Fruit fly (Drosophila melanogaster) whole organism, embryonic: ENCODE results near the gene CG43401.

Source experiments
- C15 ChIP-seq: fragments of 200-800 bp; sonication (Bioruptor generic); IDR thresholded peaks from 3 replicates; pipeline ENCODE4 v1.3.6; 2022; ENCODE audit warnings: missing biosample characterization, missing genetic modification characterization
- CG11247 ChIP-seq: fragments of 200-800 bp; sonication (Bioruptor generic); IDR thresholded peaks from 2 replicates; pipeline ENCODE4 v1.3.6; 2022; ENCODE audit warnings: missing biosample characterization, missing genetic modification characterization
- CG11398 ChIP-seq: fragments of 200-800 bp; sonication (Bioruptor generic); optimal IDR thresholded peaks from 2 replicates; lab custom pipeline; 2016; ENCODE audit warnings: missing biosample characterization, missing genetic modification characterization
- CG11504 ChIP-seq: fragments of 200-800 bp; sonication (Bioruptor generic); optimal IDR thresholded peaks from 3 replicates; lab custom pipeline; 2019; ENCODE audit warnings: missing biosample characterization, mild to moderate bottlenecking, missing genetic modification characterization, moderate library complexity
- CG11695 ChIP-seq: fragments of 200-800 bp; sonication (Bioruptor generic); IDR thresholded peaks from 3 replicates; pipeline ENCODE4 v1.3.6; 2022; ENCODE audit warnings: missing biosample characterization, missing genetic modification characterization
- CG13624 ChIP-seq: fragments of 200-800 bp; sonication (Bioruptor generic); optimal IDR thresholded peaks from 2 replicates; lab custom pipeline; 2016; ENCODE audit warnings: missing biosample characterization, missing genetic modification characterization
- CG14667 ChIP-seq: fragments of 200-800 bp; sonication (Bioruptor generic); IDR thresholded peaks from 2 replicates; pipeline ENCODE4 v1.3.6; 2022; ENCODE audit warnings: missing biosample characterization, missing genetic modification characterization
- CG15011 ChIP-seq: fragments of 200-800 bp; sonication (Bioruptor generic); optimal IDR thresholded peaks from 3 replicates; lab custom pipeline; 2018; ENCODE audit warnings: missing biosample characterization, mild to moderate bottlenecking, missing genetic modification characterization
- CG1529 ChIP-seq: fragments of 200-800 bp; sonication (Bioruptor generic); optimal IDR thresholded peaks from 3 replicates; lab custom pipeline; 2018; ENCODE audit warnings: missing biosample characterization, missing genetic modification characterization
- CG15696 ChIP-seq: fragments of 200-800 bp; sonication (Bioruptor generic); optimal IDR thresholded peaks from 2 replicates; lab custom pipeline; 2019; ENCODE audit warnings: missing biosample characterization, mild to moderate bottlenecking, missing genetic modification characterization, moderate library complexity
- CG17328 ChIP-seq: fragments of 200-800 bp; sonication (Bioruptor generic); IDR thresholded peaks from 2 replicates; pipeline ENCODE4 v1.3.6; 2022; ENCODE audit warnings: missing biosample characterization, missing genetic modification characterization
- CG18476 ChIP-seq: fragments of 200-800 bp; sonication (Bioruptor generic); optimal IDR thresholded peaks from 2 replicates; lab custom pipeline; 2016; ENCODE audit warnings: missing biosample characterization, mild to moderate bottlenecking, missing genetic modification characterization
- CG31388 ChIP-seq: fragments of 200-800 bp; sonication (Bioruptor generic); optimal IDR thresholded peaks from 2 replicates; lab custom pipeline; 2016; ENCODE audit warnings: missing biosample characterization, missing genetic modification characterization
- CG7786 ChIP-seq: fragments of 200-800 bp; sonication (Bioruptor generic); optimal IDR thresholded peaks from 2 replicates; lab custom pipeline; 2016; ENCODE audit warnings: missing biosample characterization, missing genetic modification characterization
- CG7928 ChIP-seq: fragments of 200-800 bp; sonication (Bioruptor generic); optimal IDR thresholded peaks from 2 replicates; lab custom pipeline; 2017; ENCODE audit warnings: missing biosample characterization, mild to moderate bottlenecking, missing genetic modification characterization
- CG8089 ChIP-seq: fragments of 200-800 bp; sonication (Bioruptor generic); optimal IDR thresholded peaks from 3 replicates; lab custom pipeline; 2016; ENCODE audit warnings: missing biosample characterization, missing genetic modification characterization
- CG8388 ChIP-seq: fragments of 200-800 bp; sonication (Bioruptor generic); optimal IDR thresholded peaks from 2 replicates; lab custom pipeline; 2019; ENCODE audit warnings: missing biosample characterization, mild to moderate bottlenecking, missing genetic modification characterization, moderate library complexity
- CG9727 ChIP-seq: fragments of 200-800 bp; sonication (Bioruptor generic); optimal IDR thresholded peaks from 3 replicates; lab custom pipeline; 2017; ENCODE audit warnings: missing biosample characterization, mild to moderate bottlenecking, missing genetic modification characterization
- CG9817 ChIP-seq: fragments of 200-800 bp; sonication (Bioruptor generic); optimal IDR thresholded peaks from 2 replicates; lab custom pipeline; 2018; ENCODE audit warnings: missing biosample characterization, mild to moderate bottlenecking, missing genetic modification characterization, moderate library complexity
- CG9876 ChIP-seq: fragments of 200-800 bp; sonication (Bioruptor generic); optimal IDR thresholded peaks from 2 replicates; lab custom pipeline; 2016; ENCODE audit warnings: missing biosample characterization, missing genetic modification characterization
- D19A ChIP-seq: fragments of 200-800 bp; optimal IDR thresholded peaks from 3 replicates; lab custom pipeline; 2019; ENCODE audit warnings: missing biosample characterization, mild to moderate bottlenecking, missing genetic modification characterization, moderate library complexity
- Dip3 ChIP-seq: fragments of 200-800 bp; sonication (Bioruptor generic); optimal IDR thresholded peaks from 3 replicates; lab custom pipeline; 2016; ENCODE audit warnings: missing biosample characterization, missing genetic modification characterization
- E2f1 ChIP-seq: fragments of 200-800 bp; sonication (Bioruptor generic); IDR thresholded peaks from 2 replicates; pipeline ENCODE4 v1.3.6; 2022; ENCODE audit warnings: missing biosample characterization, missing genetic modification characterization
- Fer1 ChIP-seq: fragments of 200-800 bp; sonication (Bioruptor generic); optimal IDR thresholded peaks from 2 replicates; lab custom pipeline; 2017; ENCODE audit warnings: missing biosample characterization, mild to moderate bottlenecking, missing genetic modification characterization
- Meics ChIP-seq: fragments of 200-800 bp; sonication (Bioruptor generic); optimal IDR thresholded peaks from 2 replicates; lab custom pipeline; 2017; ENCODE audit warnings: missing biosample characterization, mild to moderate bottlenecking, missing genetic modification characterization
- NK7.1 ChIP-seq: fragments of 200-800 bp; sonication (Bioruptor generic); optimal IDR thresholded peaks from 3 replicates; lab custom pipeline; 2016; ENCODE audit warnings: missing biosample characterization, missing genetic modification characterization
- Opbp ChIP-seq: fragments of 200-800 bp; sonication (Bioruptor generic); IDR thresholded peaks from 3 replicates; pipeline ENCODE4 v1.3.6; 2022; ENCODE audit warnings: missing biosample characterization, missing genetic modification characterization; ENCODE audit not compliant: partially characterized antibody
- Ssrp ChIP-seq: fragments of 200-800 bp; sonication (Bioruptor generic); optimal IDR thresholded peaks from 2 replicates; lab custom pipeline; 2018; ENCODE audit warnings: missing biosample characterization, mild to moderate bottlenecking, missing genetic modification characterization, moderate library complexity
- Tbp ChIP-seq: fragments of >200 bp; optimal IDR thresholded peaks from 2 replicates; lab custom pipeline; 2018; ENCODE audit warnings: missing biosample characterization, missing genetic modification characterization
- ac ChIP-seq: fragments of 200-800 bp; sonication (Bioruptor generic); optimal IDR thresholded peaks from 3 replicates; lab custom pipeline; 2017; ENCODE audit warnings: missing biosample characterization, mild to moderate bottlenecking, missing genetic modification characterization
- aop ChIP-seq: fragments of 200-800 bp; sonication (Bioruptor generic); IDR thresholded peaks from 2 replicates; pipeline ENCODE4 v1.3.6; 2022; ENCODE audit warnings: missing biosample characterization, missing genetic modification characterization
- az2 ChIP-seq: fragments of 200-800 bp; sonication (Bioruptor generic); optimal IDR thresholded peaks from 3 replicates; lab custom pipeline; 2016; ENCODE audit warnings: missing biosample characterization, missing genetic modification characterization
- bsh ChIP-seq, 2 experiments: fragments of 200-800 bp; sonication (Bioruptor generic); optimal IDR thresholded peaks; 2 replicates each; lab custom pipeline; 2017 to 2018; ENCODE audit warnings: mild to moderate bottlenecking in 2 of 2, missing biosample characterization in 2 of 2, missing genetic modification characterization in 2 of 2, moderate library complexity in 1 of 2
- cas ChIP-seq: fragments of 200-800 bp; sonication (Bioruptor generic); IDR thresholded peaks from 2 replicates; pipeline ENCODE4 v1.3.6; 2022; ENCODE audit warnings: missing biosample characterization, missing genetic modification characterization
- ci ChIP-seq: fragments of 200-800 bp; sonication (Bioruptor generic); IDR thresholded peaks from 3 replicates; pipeline ENCODE4 v1.3.6; 2022; ENCODE audit warnings: missing biosample characterization, missing genetic modification characterization
- crp ChIP-seq, 2 experiments: fragments of 200-800 bp; sonication (Bioruptor generic); optimal IDR thresholded peaks; 2 replicates in 1 of 2; 3 replicates in 1 of 2; lab custom pipeline; 2017; ENCODE audit warnings: missing biosample characterization in 2 of 2, missing genetic modification characterization in 2 of 2, mild to moderate bottlenecking in 1 of 2, moderate library complexity in 1 of 2
- da ChIP-seq: fragments of 200-800 bp; sonication (Bioruptor generic); optimal IDR thresholded peaks from 2 replicates; lab custom pipeline; 2016; ENCODE audit warnings: missing biosample characterization, missing genetic modification characterization
- dati ChIP-seq: fragments of 200-800 bp; sonication (Bioruptor generic); IDR thresholded peaks from 2 replicates; pipeline ENCODE4 v1.3.6; 2022; ENCODE audit warnings: missing biosample characterization, missing genetic modification characterization
- gsb ChIP-seq: fragments of 200-800 bp; sonication (Bioruptor generic); IDR thresholded peaks from 2 replicates; pipeline ENCODE4 v1.3.6; 2022; ENCODE audit warnings: missing biosample characterization, missing genetic modification characterization
- gsb-n ChIP-seq: fragments of 200-800 bp; sonication (Bioruptor generic); optimal IDR thresholded peaks from 3 replicates; lab custom pipeline; 2018; ENCODE audit warnings: missing biosample characterization, mild to moderate bottlenecking, missing genetic modification characterization
- knrl ChIP-seq: fragments of 200-800 bp; sonication (Bioruptor generic); IDR thresholded peaks from 3 replicates; pipeline ENCODE4 v1.3.6; 2022; ENCODE audit warnings: missing biosample characterization, missing genetic modification characterization; ENCODE audit not compliant: partially characterized antibody
- nom ChIP-seq: fragments of 200-800 bp; sonication (Bioruptor generic); optimal IDR thresholded peaks from 2 replicates; lab custom pipeline; 2017; ENCODE audit warnings: missing biosample characterization, missing genetic modification characterization, mild to moderate bottlenecking, moderate library complexity, missing genetic modification reagents
- otp ChIP-seq: fragments of 200-800 bp; sonication (Bioruptor generic); IDR thresholded peaks from 3 replicates; pipeline ENCODE4, ENCODE4 v1.3.6; 2022; ENCODE audit warnings: missing biosample characterization, missing genetic modification characterization
- pan ChIP-seq, 4 experiments: fragments of >200 bp in 3 of 4; fragments of 200-800 bp in 1 of 4; sonication (Bioruptor generic) in 1 of 4; optimal IDR thresholded peaks in 3 of 4; IDR thresholded peaks in 1 of 4; 2 replicates each; pipeline versions ENCODE4 v1.3.6 to Lab custom; 2017 to 2022; ENCODE audit warnings: missing biosample characterization in 2 of 4, missing genetic modification characterization in 2 of 4, mixed read lengths in 1 of 4
- ro ChIP-seq: fragments of 200-800 bp; sonication (Bioruptor generic); IDR thresholded peaks from 2 replicates; pipeline ENCODE4 v1.3.6; 2022; ENCODE audit warnings: missing biosample characterization, missing genetic modification characterization
- row ChIP-seq: fragments of 200-800 bp; sonication (Bioruptor generic); IDR thresholded peaks from 3 replicates; pipeline ENCODE4 v1.3.6; 2022; ENCODE audit warnings: missing biosample characterization, missing genetic modification characterization
- sisA ChIP-seq: fragments of 200-800 bp; sonication (Bioruptor generic); IDR thresholded peaks from 2 replicates; pipeline ENCODE4 v1.3.6; 2022; ENCODE audit warnings: missing biosample characterization, missing genetic modification characterization
- tna ChIP-seq: fragments of 200-800 bp; sonication (Bioruptor generic); IDR thresholded peaks from 2 replicates; pipeline ENCODE4 v1.3.6; 2022; ENCODE audit warnings: missing biosample characterization, missing genetic modification characterization; ENCODE audit not compliant: partially characterized antibody
- wek ChIP-seq: fragments of 200-800 bp; sonication (Bioruptor generic); optimal IDR thresholded peaks from 3 replicates; lab custom pipeline; 2018; ENCODE audit warnings: missing biosample characterization, mild to moderate bottlenecking, missing genetic modification characterization, moderate library complexity
- yki ChIP-seq: fragments of >200 bp; optimal IDR thresholded peaks from 3 replicates; lab custom pipeline; 2018

The CG43401 gene

DNA sequence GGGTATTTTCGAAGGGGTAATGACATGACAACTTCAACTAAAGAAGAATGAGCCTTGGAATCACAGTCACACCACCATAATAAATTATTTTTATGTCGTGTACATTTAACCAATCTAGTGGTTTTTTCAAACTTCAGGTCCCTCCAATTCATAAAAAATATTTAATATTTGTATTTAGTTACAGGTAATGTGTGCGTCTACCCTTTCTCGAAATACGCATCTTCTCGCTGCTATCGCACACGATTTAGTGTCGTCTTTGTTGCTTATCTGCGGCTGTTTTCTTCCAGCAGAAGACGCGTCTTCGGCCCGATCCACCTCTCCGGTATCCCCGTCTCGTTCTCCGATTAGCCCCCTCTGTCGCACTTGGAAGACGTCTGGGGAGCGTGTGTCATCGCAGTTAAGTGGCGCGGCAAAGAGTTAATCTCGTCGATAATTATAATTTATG lies 1.4 kb upstream of the CG43401 start (continued):
- TF ChIP-seq CG13624 (no peak), ro (GFP tag; lab: Robert Waterston, UW) (peak; percentile 57), CG9727 (peak; percentile 83), D19A (tag; lab: Kevin White, UChicago) (peak; percentile 79), tna (GFP tag; lab: Robert Waterston, UW) (no peak), CG8089 (GFP tag; lab: Kevin White, UChicago) (peak; percentile 56), C15 (no peak), Opbp (GFP tag; lab: Robert Waterston, UW) (no peak), az2 (GFP tag; lab: Kevin White, UChicago) (peak; percentile 78), wek (GFP tag; lab: Kevin White, UChicago) (no peak), otp (GFP tag; lab: Robert Waterston, UW) (peak; percentile 80), Tbp (GFP tag; lab: Kevin White, UChicago) (no peak), E2f1 (GFP tag; lab: Robert Waterston, UW) (peak; percentile 76), CG8388 (GFP tag; lab: Kevin White, UChicago) (peak; percentile 79), CG15696 (tag; lab: Kevin White, UChicago) (peak; percentile 56), row (GFP tag; lab: Robert Waterston, UW) (peak; percentile 87), da (GFP tag; lab: Kevin White, UChicago) (no peak), CG31388 (GFP tag; lab: Kevin White, UChicago) (no peak), ci (GFP tag; lab: Robert Waterston, UW) (peak; percentile 86), CG9876 (GFP tag; lab: Kevin White, UChicago) (peak; percentile 11), dati (GFP tag; lab: Robert Waterston, UW) (peak; percentile 53; the same call in 1 of the 2 replicates), Fer1 (GFP tag; lab: Kevin White, UChicago) (no peak), CG11695 (GFP tag; lab: Robert Waterston, UW) (peak; percentile 57; the same call in 2 of the 3 replicates), CG17328 (GFP tag; lab: Robert Waterston, UW) (peak; percentile 89), CG11504 (peak; percentile 79), NK7.1 (no peak), CG7928 (GFP tag; lab: Kevin White, UChicago) (no peak), Ssrp (tag; lab: Kevin White, UChicago) (peak; percentile 81), gsb-n (tag; lab: Kevin White, UChicago) (peak; percentile 82), gsb (GFP tag; lab: Robert Waterston, UW) (0 out of 2 replicates have a peak, but pooled peaks have one; percentile 48), bsh (GFP tag; optimal IDR thresholded peaks at IDR 0.05; lab: Kevin White, UChicago) (peak; percentile 72 to 89), Dip3 (GFP tag; lab: Kevin White, UChicago) (no peak), yki (lab: Kevin White, UChicago) (no peak), CG18476 (GFP tag; lab: Kevin White, UChicago) (peak; percentile 56), CG9817 (tag; lab: Kevin White, UChicago) (peak; percentile 12), aop (GFP tag; lab: Robert Waterston, UW) (no peak), CG15011 (peak; percentile 4), CG1529 (GFP tag; lab: Kevin White, UChicago) (peak; percentile 77), Meics (GFP tag; lab: Kevin White, UChicago) (peak; percentile 47), cas (GFP tag; lab: Robert Waterston, UW) (no peak), knrl (GFP tag; lab: Robert Waterston, UW) (no peak), ac (GFP tag; lab: Kevin White, UChicago) (peak; percentile 20), pan (optimal IDR thresholded peaks at IDR 0.05; lab: Kevin White, UChicago) (no peak), pan (GFP tag; optimal IDR thresholded peaks at IDR 0.05 in 1 of 2, IDR thresholded peaks at IDR 0.05 in 1 of 2) (peak in 1 of 2 experiments; percentile 76), crp (GFP tag; optimal IDR thresholded peaks at IDR 0.05; lab: Kevin White, UChicago) (no peak), CG11247 (GFP tag; lab: Robert Waterston, UW) (peak; percentile 24; the same call in 1 of the 2 replicates), CG7786 (GFP tag; lab: Kevin White, UChicago) (no peak), CG11398 (GFP tag; lab: Kevin White, UChicago) (peak; percentile 29), nom (GFP tag; lab: Kevin White, UChicago) (peak; percentile 22), sisA (GFP tag; lab: Robert Waterston, UW) (peak; percentile 80), CG14667 (GFP tag; lab: Robert Waterston, UW) (peak; percentile 62; the same call in 1 of the 2 replicates)
